Fruit fly (Drosophila melanogaster) whole organism, pupa: ENCODE results near the gene CG13012.

Source experiments
- CG12605 ChIP-seq: fragments of 200-800 bp; sonication (Bioruptor generic); IDR thresholded peaks from 2 replicates; pipeline ENCODE4 v1.3.6; 2022; ENCODE audit warnings: missing biosample characterization, missing genetic modification characterization
- CG13204 ChIP-seq: fragments of 200-800 bp; sonication (Bioruptor generic); optimal IDR thresholded peaks from 2 replicates; lab custom pipeline; 2018; ENCODE audit warnings: missing biosample characterization, mild to moderate bottlenecking, missing genetic modification characterization, moderate library complexity
- CG14655 ChIP-seq: fragments of 200-800 bp; sonication (Bioruptor generic); optimal IDR thresholded peaks from 3 replicates; lab custom pipeline; 2017; ENCODE audit warnings: mild to moderate bottlenecking, missing biosample characterization, missing genetic modification reagents, missing genetic modification characterization
- CG34367 ChIP-seq: fragments of 200-800 bp; sonication (Bioruptor generic); optimal IDR thresholded peaks from 2 replicates; lab custom pipeline; 2018; ENCODE audit warnings: missing biosample characterization, mild to moderate bottlenecking, missing genetic modification characterization
- CG8301 ChIP-seq: fragments of 200-800 bp; sonication (Bioruptor generic); optimal IDR thresholded peaks from 2 replicates; lab custom pipeline; 2018; ENCODE audit warnings: missing biosample characterization, mild to moderate bottlenecking, missing genetic modification characterization
- D1 ChIP-seq: fragments of 200-800 bp; sonication (Bioruptor generic); optimal IDR thresholded peaks from 2 replicates; lab custom pipeline; 2018; ENCODE audit warnings: missing biosample characterization, mild to moderate bottlenecking, missing genetic modification characterization, moderate library complexity
- EcR ChIP-seq: fragments of 200-800 bp; sonication (Bioruptor generic); optimal IDR thresholded peaks from 3 replicates; lab custom pipeline; 2019; ENCODE audit warnings: missing biosample characterization, missing genetic modification characterization, mild to moderate bottlenecking, moderate library complexity, missing genetic modification reagents
- Pif1A ChIP-seq: fragments of 200-800 bp; sonication (Bioruptor generic); optimal IDR thresholded peaks from 3 replicates; lab custom pipeline; 2016; ENCODE audit warnings: missing biosample characterization, missing genetic modification characterization
- Pif1B ChIP-seq: fragments of 200-800 bp; sonication (Bioruptor generic); optimal IDR thresholded peaks from 3 replicates; lab custom pipeline; 2016; ENCODE audit warnings: missing biosample characterization, missing genetic modification characterization
- fd96Ca ChIP-seq: fragments of 200-800 bp; sonication (Bioruptor generic); IDR thresholded peaks from 3 replicates; pipeline ENCODE4 v1.3.6; 2022; ENCODE audit warnings: missing biosample characterization, missing genetic modification characterization
- gl ChIP-seq: fragments of 200-800 bp; sonication (Bioruptor generic); optimal IDR thresholded peaks from 2 replicates; lab custom pipeline; 2018; ENCODE audit warnings: missing biosample characterization, mild to moderate bottlenecking, missing genetic modification characterization
- rn ChIP-seq: fragments of 200-800 bp; sonication (Bioruptor generic); IDR thresholded peaks from 2 replicates; pipeline ENCODE4 v1.3.6; 2022; ENCODE audit warnings: missing biosample characterization, missing genetic modification characterization

DNA sequence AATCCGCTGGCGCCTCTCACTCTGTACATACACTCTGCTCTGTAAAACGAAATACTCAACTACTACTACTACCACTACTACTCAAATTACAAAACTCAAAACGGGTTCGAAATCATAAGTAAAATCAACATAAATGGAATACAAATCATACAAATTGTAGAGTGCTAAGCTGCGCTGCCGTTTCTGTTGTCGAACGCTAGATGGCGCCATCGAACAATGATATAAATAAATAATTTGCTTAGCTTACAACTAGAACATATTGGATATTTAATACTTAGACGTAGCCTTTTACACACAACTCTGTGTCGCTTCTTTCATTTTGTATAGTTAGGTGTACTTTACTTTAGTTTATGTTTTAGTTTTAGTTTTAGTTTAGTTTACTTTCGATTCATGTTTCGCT, 52.0 kb downstream of the CG13012 start:
- no peak for TF ChIP-seq CG14655 (GFP tag; lab: Kevin White, UChicago)
- no peak for TF ChIP-seq CG8301 (tag; lab: Kevin White, UChicago)
- TF ChIP-seq CG12605 (GFP tag; lab: Robert Waterston, UW), result no peak
- no peak for TF ChIP-seq CG34367 (tag; lab: Kevin White, UChicago)
- no peak for TF ChIP-seq Pif1B (GFP tag; lab: Kevin White, UChicago)
- no peak for TF ChIP-seq D1 (tag; lab: Kevin White, UChicago)
- TF ChIP-seq CG13204, result no peak
- TF ChIP-seq EcR (GFP tag; lab: Kevin White, UChicago), result no peak
- TF ChIP-seq gl (tag; lab: Kevin White, UChicago), result no peak
- TF ChIP-seq fd96Ca (GFP tag; lab: Robert Waterston, UW), result no peak
- TF ChIP-seq rn, result no peak
- no peak for TF ChIP-seq Pif1A (GFP tag; lab: Kevin White, UChicago)
